Fruit fly (Drosophila melanogaster) S2 (cell line): ENCODE data around the gene CG8064.

Source experiments
- CG8478 ChIP-seq: fragments of >200 bp; optimal IDR thresholded peaks from 2 replicates; lab custom pipeline; 2018
- CTCF ChIP-seq, 2 experiments: fragments of >200 bp; optimal IDR thresholded peaks; 2 replicates each; lab custom pipeline; 2018

DNA sequence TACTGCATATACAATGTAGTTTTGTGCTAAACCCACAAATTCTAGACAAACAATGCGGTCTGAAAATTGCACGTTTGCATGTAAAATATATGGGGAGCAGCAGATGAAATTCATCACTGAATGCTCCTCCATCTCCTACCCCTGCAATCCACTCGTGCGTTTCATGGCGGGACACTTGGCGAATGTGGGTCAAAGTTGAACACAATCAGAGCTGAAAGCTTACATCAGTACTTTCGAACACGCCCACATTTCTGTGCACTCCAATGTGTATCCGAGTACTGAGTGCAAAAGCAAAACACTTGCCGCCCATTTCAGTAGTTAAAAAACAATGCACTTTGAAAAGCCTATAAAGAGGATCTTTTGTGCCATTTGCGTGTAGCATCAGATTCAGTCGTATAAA lies 13.3 kb downstream of the CG8064 start:
- TF ChIP-seq CTCF (optimal IDR thresholded peaks at IDR 0.05; lab: Kevin White, UChicago), result no peak
- TF ChIP-seq CG8478 (lab: Kevin White, UChicago), result no peak
